Fruit fly (Drosophila melanogaster): Measurements from ENCODE around the gene Naa30B.

The Naa30B gene

dm6 chr3L:1475157-1475556 lies 3.3 kb upstream of the Naa30B start, which contains the start of gene Ptp61F:
Ptp61F (minus strand) TSS chr3L:1475257.
- TF ChIP-seq CTCF (optimal IDR thresholded peaks at IDR 0.05) (no peak), CG8478 (optimal IDR thresholded peaks at IDR 0.05) (no peak)

dm6 chr3L:1471037-1471436 lies 823 bp downstream of the Naa30B start:
- TF ChIP-seq CG8478 (optimal IDR thresholded peaks at IDR 0.05) (no peak), CTCF (optimal IDR thresholded peaks at IDR 0.05) (no peak)

dm6 chr3L:1469241-1469640 lies 2.6 kb downstream of the Naa30B start:
- TF ChIP-seq CTCF (optimal IDR thresholded peaks at IDR 0.05) (no peak), CG8478 (optimal IDR thresholded peaks at IDR 0.05) (no peak)

- no peak for TF ChIP-seq CG8478 (optimal IDR thresholded peaks at IDR 0.05)
Observed at dm6 chr3L:1464465-1464864, 7.4 kb downstream of the Naa30B start.

- TF ChIP-seq CG8478 (optimal IDR thresholded peaks at IDR 0.05): no peak
- TF ChIP-seq CTCF (optimal IDR thresholded peaks at IDR 0.05): no peak
Observed at dm6 chr3L:1463547-1463946, 8.3 kb downstream of the Naa30B start, which contains the start of gene rho. rho (plus strand) TSS chr3L:1463811.

- TF ChIP-seq CG8478 (optimal IDR thresholded peaks at IDR 0.05) (no peak), CTCF (optimal IDR thresholded peaks at IDR 0.05) (no peak)
Observed at dm6 chr3L:1461831-1462230, 10.0 kb downstream of the Naa30B start.

dm6 chr3L:1457998-1458728 lies 13.7 kb downstream of the Naa30B start:
- no peak for TF ChIP-seq CTCF (optimal IDR thresholded peaks at IDR 0.05)

dm6 chr3L:1457281-1457680 lies 14.6 kb downstream of the Naa30B start:
- TF ChIP-seq CTCF (optimal IDR thresholded peaks at IDR 0.05) (no peak), CG8478 (optimal IDR thresholded peaks at IDR 0.05) (no peak)

dm6 chr3L:1450940-1451339 lies 20.9 kb downstream of the Naa30B start:
- TF ChIP-seq CG8478 (optimal IDR thresholded peaks at IDR 0.05) (no peak), CTCF (optimal IDR thresholded peaks at IDR 0.05) (no peak)

- TF ChIP-seq CTCF (optimal IDR thresholded peaks at IDR 0.05) (no peak), CG8478 (optimal IDR thresholded peaks at IDR 0.05) (no peak)
Observed at dm6 chr3L:1447803-1448517, 23.9 kb downstream of the Naa30B start.

dm6 chr3L:1442906-1443305 lies 29.0 kb downstream of the Naa30B start:
- TF ChIP-seq CTCF (optimal IDR thresholded peaks at IDR 0.05) (no peak), CG8478 (optimal IDR thresholded peaks at IDR 0.05) (no peak)

- TF ChIP-seq CG8478 (optimal IDR thresholded peaks at IDR 0.05): no peak
- TF ChIP-seq CTCF (optimal IDR thresholded peaks at IDR 0.05): no peak
Observed at dm6 chr3L:1442309-1442708, 29.6 kb downstream of the Naa30B start.

dm6 chr3L:1440999-1441398 lies 30.9 kb downstream of the Naa30B start:
- TF ChIP-seq CG8478 (optimal IDR thresholded peaks at IDR 0.05) (no peak), CTCF (optimal IDR thresholded peaks at IDR 0.05) (no peak)

dm6 chr3L:1437772-1438171 lies 34.1 kb downstream of the Naa30B start, which contains the start of gene SA2:
SA2 (minus strand) TSS chr3L:1437872.
- TF ChIP-seq CG8478 (optimal IDR thresholded peaks at IDR 0.05) (no peak), CTCF (optimal IDR thresholded peaks at IDR 0.05) (no peak)

- no peak for TF ChIP-seq CTCF (optimal IDR thresholded peaks at IDR 0.05)
- no peak for TF ChIP-seq CG8478 (optimal IDR thresholded peaks at IDR 0.05)
Observed at dm6 chr3L:1431489-1432053, 40.3 kb downstream of the Naa30B start.

dm6 chr3L:1424488-1424887 lies 47.4 kb downstream of the Naa30B start:
- no peak for TF ChIP-seq CG8478 (optimal IDR thresholded peaks at IDR 0.05)
- no peak for TF ChIP-seq CTCF (optimal IDR thresholded peaks at IDR 0.05)

Data from S2 (cell line).